Worm (Caenorhabditis elegans): Measurements from ENCODE around the gene Y17G7B.17.

DNA sequence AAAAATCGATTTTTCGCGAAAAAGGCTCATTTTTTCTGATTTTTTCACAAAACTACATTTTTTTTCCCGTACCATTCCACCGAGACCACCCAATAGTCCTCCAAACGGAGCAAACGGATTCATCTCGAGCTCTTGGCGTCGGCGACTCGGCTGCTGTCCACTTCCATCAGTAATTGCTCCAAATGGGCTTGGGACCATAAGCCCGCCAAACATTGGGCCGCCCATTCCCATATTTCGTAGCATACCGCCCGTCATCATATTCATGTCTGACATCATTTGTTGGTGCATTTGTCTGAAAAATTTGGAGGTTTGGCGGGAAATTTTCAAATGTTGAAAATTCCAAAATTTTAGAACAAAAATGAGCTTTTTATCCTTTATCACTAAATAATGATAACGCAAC, 1.1 kb downstream of the Y17G7B.17 start:
- no peak for TF ChIP-seq nhr-11 (tag; optimal IDR thresholded peaks at IDR 0.05)
- no peak for TF ChIP-seq pag-3 (tag; optimal IDR thresholded peaks at IDR 0.05; ENCODE audit: borderline replicate concordance)
- TF ChIP-seq ceh-31 (tag; optimal IDR thresholded peaks at IDR 0.05), result no peak
